Worm (Caenorhabditis elegans) whole organism, L3 larva: ENCODE results near the gene ptr-20.

Experiments
- R02D3.7 ChIP-seq: fragments of 150-350 bp; optimal IDR thresholded peaks from 2 replicates; lab custom pipeline; 2014; ENCODE audit warnings: missing biosample characterization, missing genetic modification characterization
- aly-2 ChIP-seq: fragments of 150-350 bp; optimal IDR thresholded peaks from 2 replicates; lab custom pipeline; 2014; ENCODE audit warnings: missing biosample characterization, missing genetic modification characterization
- ama-1 ChIP-seq: fragments of 150-350 bp; optimal IDR thresholded peaks from 2 replicates; lab custom pipeline; 2018
- ceh-16 ChIP-seq: sonication (generic microtip); optimal IDR thresholded peaks from 2 replicates; lab custom pipeline; 2017; ENCODE audit warnings: missing biosample characterization, missing genetic modification characterization
- ceh-28 ChIP-seq: fragments of 150-350 bp; optimal IDR thresholded peaks from 2 replicates; lab custom pipeline; 2014; ENCODE audit warnings: missing biosample characterization, missing genetic modification reagents, missing genetic modification characterization
- ceh-82 ChIP-seq: fragments of 150-350 bp; optimal IDR thresholded peaks from 2 replicates; lab custom pipeline; 2014; ENCODE audit warnings: missing biosample characterization, missing genetic modification characterization
- ceh-9 ChIP-seq: sonication (generic microtip); optimal IDR thresholded peaks from 2 replicates; lab custom pipeline; 2018; ENCODE audit warnings: missing biosample characterization, missing genetic modification characterization
- daf-12 ChIP-seq: fragments of 150-350 bp; optimal IDR thresholded peaks from 2 replicates; lab custom pipeline; 2014; ENCODE audit warnings: missing biosample characterization, missing genetic modification reagents, missing genetic modification characterization
- egl-5 ChIP-seq: fragments of 150-350 bp; optimal IDR thresholded peaks from 2 replicates; lab custom pipeline; 2017; ENCODE audit warnings: missing biosample characterization, missing genetic modification reagents, missing genetic modification characterization, inconsistent platforms
- elt-1 ChIP-seq: fragments of 150-350 bp; optimal IDR thresholded peaks from 2 replicates; lab custom pipeline; 2014; ENCODE audit warnings: missing biosample characterization, missing genetic modification characterization
- elt-2 ChIP-seq: sonication (generic microtip); optimal IDR thresholded peaks from 2 replicates; lab custom pipeline; 2016; ENCODE audit warnings: missing genetic modification reagents, mild to moderate bottlenecking, missing genetic modification characterization, missing compliant biosample characterization
- eor-1 ChIP-seq, 2 experiments: fragments of 150-350 bp; optimal IDR thresholded peaks; 2 replicates each; lab custom pipeline; 2014 to 2018; ENCODE audit warnings: missing biosample characterization in 2 of 2, missing genetic modification characterization in 2 of 2
- fkh-2 ChIP-seq: fragments of 150-350 bp; optimal IDR thresholded peaks from 2 replicates; lab custom pipeline; 2014; ENCODE audit warnings: missing biosample characterization, missing genetic modification reagents, missing genetic modification characterization
- hmg-11 ChIP-seq: sonication (generic microtip); optimal IDR thresholded peaks from 2 replicates; lab custom pipeline; 2016; ENCODE audit warnings: missing genetic modification characterization, missing compliant biosample characterization
- lin-15B ChIP-seq: fragments of 150-350 bp; optimal IDR thresholded peaks from 2 replicates; lab custom pipeline; 2014; ENCODE audit warnings: missing biosample characterization, missing genetic modification characterization
- lsy-12 ChIP-seq: sonication (generic microtip); optimal IDR thresholded peaks from 2 replicates; lab custom pipeline; 2016; ENCODE audit warnings: mild to moderate bottlenecking, missing genetic modification characterization, missing compliant biosample characterization
- mdl-1 ChIP-seq: fragments of 150-350 bp; optimal IDR thresholded peaks from 2 replicates; lab custom pipeline; 2014; ENCODE audit warnings: missing biosample characterization, missing genetic modification characterization
- mml-1 ChIP-seq: fragments of 150-350 bp; sonication (generic microtip); optimal IDR thresholded peaks from 3 replicates; lab custom pipeline; 2014; ENCODE audit warnings: missing biosample characterization, missing genetic modification characterization
- nfya-1 ChIP-seq: sonication (generic microtip); optimal IDR thresholded peaks from 2 replicates; lab custom pipeline; 2017; ENCODE audit warnings: missing genetic modification characterization, mild to moderate bottlenecking, missing compliant biosample characterization, antibody characterized with exemption, moderate library complexity; ENCODE audit not compliant: insufficient read depth
- nhr-12 ChIP-seq: fragments of 150-350 bp; optimal IDR thresholded peaks from 2 replicates; lab custom pipeline; 2014; ENCODE audit warnings: missing biosample characterization, missing genetic modification characterization
- nhr-23 ChIP-seq: fragments of 150-350 bp; optimal IDR thresholded peaks from 2 replicates; lab custom pipeline; 2014; ENCODE audit warnings: missing biosample characterization, missing genetic modification reagents, missing genetic modification characterization
- nhr-25 ChIP-seq: sonication (generic microtip); optimal IDR thresholded peaks from 2 replicates; lab custom pipeline; 2017; ENCODE audit warnings: missing biosample characterization, missing genetic modification characterization
- nhr-28 ChIP-seq: fragments of 150-350 bp; optimal IDR thresholded peaks from 2 replicates; lab custom pipeline; 2014; ENCODE audit warnings: missing biosample characterization, missing genetic modification characterization
- nhr-43 ChIP-seq: sonication (generic microtip); optimal IDR thresholded peaks from 2 replicates; lab custom pipeline; 2016; ENCODE audit warnings: mild to moderate bottlenecking, missing genetic modification characterization, missing compliant biosample characterization; ENCODE audit not compliant: poor library complexity, severe bottlenecking
- nhr-76 ChIP-seq: fragments of 150-350 bp; sonication (generic microtip); optimal IDR thresholded peaks from 5 replicates; lab custom pipeline; 2014; ENCODE audit warnings: missing biosample characterization, missing genetic modification characterization
- sea-2 ChIP-seq: fragments of 150-350 bp; sonication (generic microtip); optimal IDR thresholded peaks from 4 replicates; lab custom pipeline; 2014; ENCODE audit warnings: missing biosample characterization, missing genetic modification reagents, missing genetic modification characterization
- skn-1 ChIP-seq: fragments of 150-350 bp; optimal IDR thresholded peaks from 2 replicates; lab custom pipeline; 2014; ENCODE audit warnings: missing biosample characterization, missing genetic modification characterization
- snpc-4 ChIP-seq: fragments of 150-350 bp; optimal IDR thresholded peaks from 2 replicates; lab custom pipeline; 2014; ENCODE audit warnings: missing biosample characterization, missing genetic modification characterization
- tbx-2 ChIP-seq: sonication (generic microtip); optimal IDR thresholded peaks from 2 replicates; lab custom pipeline; 2016; ENCODE audit warnings: mild to moderate bottlenecking, missing genetic modification characterization, missing compliant biosample characterization
- unc-39 ChIP-seq: sonication (generic microtip); optimal IDR thresholded peaks from 4 replicates; lab custom pipeline; 2017; ENCODE audit warnings: missing biosample characterization, missing genetic modification characterization
- unc-62 ChIP-seq: fragments of 150-350 bp; sonication (generic microtip); optimal IDR thresholded peaks from 4 replicates; lab custom pipeline; 2014; ENCODE audit warnings: missing biosample characterization, missing genetic modification reagents, missing genetic modification characterization
- zag-1 ChIP-seq: fragments of 150-350 bp; optimal IDR thresholded peaks from 2 replicates; lab custom pipeline; 2014; ENCODE audit warnings: missing biosample characterization, missing genetic modification characterization
- ztf-11 ChIP-seq: fragments of 150-350 bp; optimal IDR thresholded peaks from 2 replicates; lab custom pipeline; 2014; ENCODE audit warnings: missing biosample characterization, missing genetic modification characterization
- ztf-4 ChIP-seq: fragments of 150-350 bp; optimal IDR thresholded peaks from 2 replicates; lab custom pipeline; 2014; ENCODE audit warnings: missing biosample characterization, missing genetic modification characterization

Gene ptr-20

ce11 chrII:15143729-15144128 lies 14.3 kb upstream of the ptr-20 start:
- TF ChIP-seq snpc-4 (tag; lab: Kevin White, UChicago) (no peak), unc-39 (tag; lab: Kevin White, UChicago) (no peak), hmg-11 (tag; lab: Kevin White, UChicago) (no peak), ceh-9 (tag; lab: Kevin White, UChicago) (no peak), fkh-2 (tag; lab: Kevin White, UChicago) (no peak), elt-2 (tag; lab: Kevin White, UChicago) (no peak), nfya-1 (tag; lab: Kevin White, UChicago) (no peak), nhr-43 (tag; lab: Kevin White, UChicago) (no peak), egl-5 (tag; lab: Kevin White, UChicago) (no peak), ceh-82 (tag; lab: Kevin White, UChicago) (no peak)

- TF ChIP-seq tbx-2, result no peak
- no peak for TF ChIP-seq egl-5 (tag; lab: Kevin White, UChicago)
- no peak for TF ChIP-seq hmg-11 (tag; lab: Kevin White, UChicago)
- TF ChIP-seq ztf-11 (tag; lab: Kevin White, UChicago), result no peak
- no peak for TF ChIP-seq nhr-76 (tag; lab: Kevin White, UChicago)
- TF ChIP-seq nhr-12 (tag; lab: Kevin White, UChicago), result no peak
- TF ChIP-seq ceh-28 (tag; lab: Kevin White, UChicago), result no peak
- no peak for TF ChIP-seq skn-1 (tag; lab: Kevin White, UChicago)
- no peak for TF ChIP-seq lsy-12 (tag; lab: Kevin White, UChicago)
- TF ChIP-seq R02D3.7 (tag; lab: Kevin White, UChicago), result no peak
- TF ChIP-seq nhr-28 (tag; lab: Kevin White, UChicago), result no peak
- TF ChIP-seq lin-15B (tag; lab: Kevin White, UChicago), result no peak
- no peak for TF ChIP-seq mml-1
- no peak for TF ChIP-seq snpc-4 (tag; lab: Kevin White, UChicago)
- TF ChIP-seq zag-1 (tag; lab: Kevin White, UChicago), result no peak
Observed at ce11 chrII:15145594-15145993, 12.4 kb upstream of the ptr-20 start, which contains the start of gene Y53F4B.27. TSS of gene Y53F4B.27 (plus strand) at chrII:15145894.

DNA sequence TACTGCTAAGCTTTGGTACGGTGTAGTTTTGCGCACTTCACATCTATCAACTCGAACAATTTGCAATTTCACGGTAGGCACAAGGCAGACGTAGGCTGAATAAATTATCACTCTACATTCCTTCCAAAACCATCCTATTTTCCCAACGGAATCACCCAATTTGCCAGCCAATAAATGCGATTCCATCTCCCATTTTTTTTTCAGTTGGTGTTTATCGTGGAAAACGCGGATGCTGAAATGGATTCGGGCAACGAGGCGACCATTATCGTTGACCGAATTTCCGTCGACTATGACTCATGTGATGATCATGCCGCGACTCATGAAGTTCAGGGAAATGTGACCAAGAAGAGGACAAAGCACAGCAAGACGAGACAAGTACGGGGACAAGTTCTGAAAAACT lies 9.5 kb upstream of the ptr-20 start:
- TF ChIP-seq egl-5 (tag; lab: Kevin White, UChicago) (peak; percentile 61), nhr-12 (tag; lab: Kevin White, UChicago) (no peak)

ce11 chrII:15158364-15158763 lies 384 bp downstream of the ptr-20 start:
- TF ChIP-seq eor-1 (tag; optimal IDR thresholded peaks at IDR 0.05; lab: Kevin White, UChicago) (no peak), elt-1 (tag; lab: Kevin White, UChicago) (no peak), ztf-11 (tag; lab: Kevin White, UChicago) (no peak), elt-2 (tag; lab: Kevin White, UChicago) (no peak), egl-5 (tag; lab: Kevin White, UChicago) (no peak), nhr-25 (tag; lab: Kevin White, UChicago) (no peak), tbx-2 (no peak), mdl-1 (tag; lab: Kevin White, UChicago) (no peak), ztf-4 (tag; lab: Kevin White, UChicago) (no peak), nhr-23 (tag; lab: Kevin White, UChicago) (no peak), ama-1 (no peak), aly-2 (tag; lab: Kevin White, UChicago) (no peak), unc-62 (no peak), daf-12 (tag; lab: Kevin White, UChicago) (no peak)

DNA sequence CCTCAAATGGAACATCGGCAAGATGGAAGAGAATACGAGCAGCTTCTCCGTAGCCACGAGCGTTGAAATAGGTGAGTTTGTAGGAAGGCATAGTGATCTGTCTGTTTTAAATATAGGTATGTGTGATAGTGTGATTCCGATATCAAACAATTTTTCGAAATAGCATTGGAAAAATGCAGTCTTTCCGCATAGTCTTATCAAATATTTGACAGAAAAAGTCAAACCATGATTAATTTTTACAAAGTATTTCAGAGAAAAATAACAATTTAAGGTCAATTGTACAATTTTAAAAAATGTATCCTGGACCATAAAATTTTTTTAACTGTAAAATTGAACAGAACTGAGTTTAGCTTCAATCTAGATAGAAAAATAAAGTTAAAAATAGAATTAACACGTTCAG lies 6.5 kb downstream of the ptr-20 start, which contains the start of gene gst-26:
Gene gst-26 (minus strand): TSS at position 101 of the 400 bp plus-strand sequence.
- TF ChIP-seq elt-2 (tag; lab: Kevin White, UChicago) (peak; percentile 26), ceh-16 (tag; lab: Kevin White, UChicago) (no peak), sea-2 (GFP tag; lab: Kevin White, UChicago) (no peak), elt-1 (tag; lab: Kevin White, UChicago) (no peak), mml-1 (no peak)
